Worm (Caenorhabditis elegans) whole organism, young adult: ENCODE data around the gene gro-1.

Source experiments
- T26A5.8 ChIP-seq: sonication (generic microtip); optimal IDR thresholded peaks from 2 replicates; lab custom pipeline; 2016; ENCODE audit warnings: missing genetic modification characterization, missing compliant biosample characterization
- Y53F4B.3 ChIP-seq: fragments of 200-800 bp; sonication (Bioruptor generic); IDR thresholded peaks from 2 replicates; pipeline ENCODE4 v1.3.6; 2022; ENCODE audit warnings: missing genetic modification reagents, missing genetic modification characterization, missing compliant biosample characterization
- Y56A3A.18 ChIP-seq: fragments of 200-800 bp; sonication (Bioruptor generic); IDR thresholded peaks from 2 replicates; pipeline ENCODE4 v1.3.6; 2022; ENCODE audit warnings: missing genetic modification reagents, missing genetic modification characterization, missing compliant biosample characterization
- ZK185.1 ChIP-seq: sonication (generic microtip); optimal IDR thresholded peaks from 2 replicates; lab custom pipeline; 2016; ENCODE audit warnings: mild to moderate bottlenecking, missing genetic modification characterization, missing compliant biosample characterization; ENCODE audit not compliant: poor library complexity, severe bottlenecking
- ama-1 ChIP-seq, 3 experiments: fragments of 150-350 bp in 1 of 3; sonication (generic microtip) in 2 of 3; optimal IDR thresholded peaks; 2 replicates each; lab custom pipeline; 2014 to 2018; ENCODE audit warnings: missing biosample characterization in 2 of 3, missing genetic modification characterization in 2 of 3, missing genetic modification reagents in 2 of 3
- attf-5 ChIP-seq: fragments of 200-800 bp; sonication (Bioruptor generic); optimal IDR thresholded peaks from 2 replicates; lab custom pipeline; 2018; ENCODE audit warnings: mild to moderate bottlenecking, missing genetic modification characterization, missing compliant biosample characterization
- bed-2 ChIP-seq: fragments of 200-800 bp; sonication (Bioruptor generic); IDR thresholded peaks from 2 replicates; pipeline ENCODE4 v1.3.6; 2022; ENCODE audit warnings: missing genetic modification reagents, missing genetic modification characterization, missing compliant biosample characterization
- let-526 ChIP-seq: fragments of 200-800 bp; sonication (Bioruptor generic); IDR thresholded peaks from 2 replicates; pipeline ENCODE4 v1.3.6; 2022; ENCODE audit warnings: missing genetic modification reagents, missing genetic modification characterization, missing compliant biosample characterization
- madf-3 ChIP-seq: fragments of 200-800 bp; sonication (Bioruptor generic); IDR thresholded peaks from 2 replicates; pipeline ENCODE4 v1.3.6; 2022; ENCODE audit warnings: missing genetic modification reagents, missing genetic modification characterization, missing compliant biosample characterization
- nhr-179 ChIP-seq: sonication (generic microtip); optimal IDR thresholded peaks from 2 replicates; lab custom pipeline; 2016; ENCODE audit warnings: mild to moderate bottlenecking, missing genetic modification characterization, missing compliant biosample characterization
- rec-8 ChIP-seq, 2 experiments: sonication (generic microtip); optimal IDR thresholded peaks; 2 replicates each; lab custom pipeline; 2016; ENCODE audit warnings: mild to moderate bottlenecking in 2 of 2, missing genetic modification characterization in 2 of 2, missing genetic modification reagents in 2 of 2, missing genotype in 2 of 2, missing biosample characterization in 1 of 2, missing compliant biosample characterization in 1 of 2, moderate library complexity in 1 of 2
- unc-62 ChIP-seq: fragments of 150-350 bp; optimal IDR thresholded peaks from 2 replicates; lab custom pipeline; 2014; ENCODE audit warnings: missing biosample characterization, missing genetic modification reagents, missing genetic modification characterization

ce11 chrIII:5217511-5217910 is 47.4 kb upstream of the gro-1 start, which contains the start of gene cutl-19:
- TF ChIP-seq ama-1 (optimal IDR thresholded peaks at IDR 0.05; lab: Kevin White, UChicago) (no peak), ama-1 (GFP tag; optimal IDR thresholded peaks at IDR 0.05; lab: Kevin White, UChicago) (no peak), ZK185.1 (tag; lab: Kevin White, UChicago) (no peak), rec-8 (tag; optimal IDR thresholded peaks at IDR 0.05; lab: Kevin White, UChicago) (no peak), nhr-179 (tag; lab: Kevin White, UChicago) (no peak), Y56A3A.18 (GFP tag; lab: Robert Waterston, UW) (no peak), unc-62 (GFP tag; lab: Kevin White, UChicago) (no peak), madf-3 (GFP tag; lab: Robert Waterston, UW) (no peak), let-526 (GFP tag; lab: Robert Waterston, UW) (no peak), T26A5.8 (no peak), attf-5 (GFP tag; lab: Kevin White, UChicago) (no peak), Y53F4B.3 (no peak), bed-2 (GFP tag; lab: Robert Waterston, UW) (no peak)
